Worm (Caenorhabditis elegans) whole organism, young adult: Measurements from ENCODE around the gene C45H4.21.

Experiments
- F57C9.4 ChIP-seq: sonication (generic microtip); optimal IDR thresholded peaks from 2 replicates; lab custom pipeline; 2017; ENCODE audit warnings: mild to moderate bottlenecking, missing genetic modification characterization, missing compliant biosample characterization
- Y53G8AR.9 ChIP-seq: fragments of 200-800 bp; sonication (Bioruptor generic); conservative IDR thresholded peaks from 2 replicates; pipeline ENCODE4 v1.3.6; 2022; ENCODE audit warnings: missing genetic modification reagents, missing genetic modification characterization, missing compliant biosample characterization
- Y56A3A.18 ChIP-seq: fragments of 200-800 bp; sonication (Bioruptor generic); IDR thresholded peaks from 2 replicates; pipeline ENCODE4 v1.3.6; 2022; ENCODE audit warnings: missing genetic modification reagents, missing genetic modification characterization, missing compliant biosample characterization
- atf-7 ChIP-seq: sonication (generic microtip); optimal IDR thresholded peaks from 2 replicates; lab custom pipeline; 2017; ENCODE audit warnings: mild to moderate bottlenecking, missing genetic modification characterization, missing compliant biosample characterization
- bed-1 ChIP-seq: fragments of 200-800 bp; sonication (Bioruptor generic); IDR thresholded peaks from 2 replicates; pipeline ENCODE4 v1.3.6; 2022; ENCODE audit warnings: missing genetic modification reagents, missing genetic modification characterization, missing compliant biosample characterization
- cebp-1 ChIP-seq, 2 experiments: fragments of 200-800 bp in 1 of 2; sonication (Bioruptor generic) in 1 of 2; sonication (generic microtip) in 1 of 2; IDR thresholded peaks in 1 of 2; optimal IDR thresholded peaks in 1 of 2; 2 replicates each; pipeline versions ENCODE4 v1.3.6 to Lab custom; 2017 to 2022; ENCODE audit warnings: missing compliant biosample characterization in 2 of 2, missing genetic modification characterization in 2 of 2, mild to moderate bottlenecking in 1 of 2, missing genetic modification reagents in 1 of 2, moderate library complexity in 1 of 2
- ceh-100 ChIP-seq: fragments of 200-800 bp; sonication (Bioruptor generic); IDR thresholded peaks from 2 replicates; pipeline ENCODE4 v1.3.6; 2022; ENCODE audit warnings: missing genetic modification reagents, missing genetic modification characterization, missing compliant biosample characterization
- ceh-40 ChIP-seq: fragments of 200-800 bp; sonication (Bioruptor generic); IDR thresholded peaks from 2 replicates; pipeline ENCODE4 v1.3.6; 2022; ENCODE audit warnings: missing genetic modification characterization, missing compliant biosample characterization
- ceh-58 ChIP-seq: fragments of 200-800 bp; sonication (Bioruptor generic); IDR thresholded peaks from 2 replicates; pipeline ENCODE4 v1.3.6; 2022; ENCODE audit warnings: missing genetic modification characterization, missing compliant biosample characterization
- ceh-91 ChIP-seq: fragments of 200-800 bp; sonication (Bioruptor generic); IDR thresholded peaks from 2 replicates; pipeline ENCODE4 v1.3.6; 2022; ENCODE audit warnings: missing genetic modification reagents, missing genetic modification characterization, missing compliant biosample characterization
- efl-1 ChIP-seq: fragments of 150-350 bp; optimal IDR thresholded peaks from 2 replicates; lab custom pipeline; 2014; ENCODE audit warnings: missing biosample characterization, missing genetic modification reagents, missing genetic modification characterization
- ets-4 ChIP-seq: fragments of 200-800 bp; sonication (Bioruptor generic); optimal IDR thresholded peaks from 2 replicates; lab custom pipeline; 2018; ENCODE audit warnings: mild to moderate bottlenecking, missing genetic modification characterization, missing compliant biosample characterization
- gei-17 ChIP-seq: fragments of 200-800 bp; sonication (Bioruptor generic); optimal IDR thresholded peaks from 2 replicates; lab custom pipeline; 2018; ENCODE audit warnings: mild to moderate bottlenecking, missing genetic modification characterization, missing compliant biosample characterization
- hlh-26 ChIP-seq: fragments of 200-800 bp; sonication (Bioruptor generic); conservative IDR thresholded peaks from 2 replicates; pipeline ENCODE4 v1.3.6; 2022; ENCODE audit warnings: missing genetic modification reagents, missing genetic modification characterization, missing compliant biosample characterization
- let-526 ChIP-seq: fragments of 200-800 bp; sonication (Bioruptor generic); IDR thresholded peaks from 2 replicates; pipeline ENCODE4 v1.3.6; 2022; ENCODE audit warnings: missing genetic modification reagents, missing genetic modification characterization, missing compliant biosample characterization
- let-607 ChIP-seq, 2 experiments: fragments of 200-800 bp in 1 of 2; sonication (Bioruptor generic) in 1 of 2; sonication (generic microtip) in 1 of 2; optimal IDR thresholded peaks; 2 replicates each; lab custom pipeline; 2016 to 2018; ENCODE audit warnings: mild to moderate bottlenecking in 2 of 2, missing compliant biosample characterization in 2 of 2, missing genetic modification characterization in 2 of 2, moderate library complexity in 2 of 2, missing genotype in 1 of 2
- lir-1 ChIP-seq: fragments of 200-800 bp; sonication (Bioruptor generic); conservative IDR thresholded peaks from 2 replicates; pipeline ENCODE4 v1.3.6; 2022; ENCODE audit warnings: missing genetic modification reagents, missing genetic modification characterization, missing compliant biosample characterization
- lsl-1 ChIP-seq: fragments of 200-800 bp; sonication (Bioruptor generic); optimal IDR thresholded peaks from 2 replicates; lab custom pipeline; 2018; ENCODE audit warnings: mild to moderate bottlenecking, missing genetic modification characterization, moderate library complexity, missing compliant biosample characterization
- madf-10 ChIP-seq: sonication (generic microtip); optimal IDR thresholded peaks from 2 replicates; lab custom pipeline; 2016; ENCODE audit warnings: mild to moderate bottlenecking, missing genetic modification characterization, missing compliant biosample characterization
- madf-8 ChIP-seq: fragments of 200-800 bp; sonication (Bioruptor generic); conservative IDR thresholded peaks from 2 replicates; pipeline ENCODE4 v1.3.6; 2022; ENCODE audit warnings: missing genetic modification reagents, missing genetic modification characterization, missing compliant biosample characterization
- mes-4 ChIP-seq: sonication (generic microtip); optimal IDR thresholded peaks from 2 replicates; lab custom pipeline; 2016; ENCODE audit warnings: missing genotype, missing genetic modification characterization, missing compliant biosample characterization
- nhr-80 ChIP-seq: sonication (generic microtip); optimal IDR thresholded peaks from 2 replicates; lab custom pipeline; 2016; ENCODE audit warnings: missing genetic modification characterization, missing compliant biosample characterization
- nhr-90 ChIP-seq: sonication (generic microtip); optimal IDR thresholded peaks from 2 replicates; lab custom pipeline; 2016; ENCODE audit warnings: missing genotype, mild to moderate bottlenecking, missing genetic modification characterization, missing compliant biosample characterization
- pha-4 ChIP-seq: fragments of 150-350 bp; sonication (generic microtip); optimal IDR thresholded peaks from 2 replicates; lab custom pipeline; 2014; ENCODE audit warnings: missing biosample characterization, missing genetic modification reagents, missing genetic modification characterization
- rec-8 ChIP-seq, 2 experiments: sonication (generic microtip); optimal IDR thresholded peaks; 2 replicates each; lab custom pipeline; 2016; ENCODE audit warnings: mild to moderate bottlenecking in 2 of 2, missing genetic modification characterization in 2 of 2, missing genetic modification reagents in 2 of 2, missing genotype in 2 of 2, missing biosample characterization in 1 of 2, missing compliant biosample characterization in 1 of 2, moderate library complexity in 1 of 2
- sea-2 ChIP-seq: fragments of 200-800 bp; sonication (Bioruptor generic); IDR thresholded peaks from 2 replicates; pipeline ENCODE4 v1.3.6; 2022; ENCODE audit warnings: missing genetic modification characterization, missing compliant biosample characterization
- snpc-1.3 ChIP-seq: sonication (generic microtip); optimal IDR thresholded peaks from 2 replicates; lab custom pipeline; 2017; ENCODE audit warnings: missing genetic modification characterization, mild to moderate bottlenecking, missing compliant biosample characterization, antibody characterized with exemption, moderate library complexity, missing genotype, missing genetic modification reagents; ENCODE audit not compliant: insufficient read depth
- snpc-3.4 ChIP-seq: sonication (generic microtip); optimal IDR thresholded peaks from 2 replicates; lab custom pipeline; 2017; ENCODE audit warnings: missing genetic modification characterization, mild to moderate bottlenecking, missing compliant biosample characterization, antibody characterized with exemption, moderate library complexity, missing genotype, missing genetic modification reagents
- sptf-2 ChIP-seq: fragments of 200-800 bp; sonication (Bioruptor generic); optimal IDR thresholded peaks from 2 replicates; lab custom pipeline; 2018; ENCODE audit warnings: mild to moderate bottlenecking, missing genetic modification characterization, missing compliant biosample characterization
- tbx-9 ChIP-seq: sonication (generic microtip); optimal IDR thresholded peaks from 2 replicates; lab custom pipeline; 2016; ENCODE audit warnings: borderline replicate concordance, missing genetic modification characterization, inconsistent platforms, missing compliant biosample characterization
- tlf-1 ChIP-seq: fragments of 200-800 bp; sonication (Bioruptor generic); optimal IDR thresholded peaks from 2 replicates; lab custom pipeline; 2018; ENCODE audit warnings: mild to moderate bottlenecking, missing genetic modification characterization, missing compliant biosample characterization
- unc-130 ChIP-seq: sonication (generic microtip); optimal IDR thresholded peaks from 2 replicates; lab custom pipeline; 2016; ENCODE audit warnings: missing genetic modification reagents, missing genetic modification characterization, missing compliant biosample characterization
- zim-3 ChIP-seq: sonication (generic microtip); optimal IDR thresholded peaks from 2 replicates; lab custom pipeline; 2017; ENCODE audit warnings: mild to moderate bottlenecking, missing genetic modification characterization, moderate library complexity, missing compliant biosample characterization
- ztf-18 ChIP-seq: sonication (generic microtip); optimal IDR thresholded peaks from 2 replicates; lab custom pipeline; 2016; ENCODE audit warnings: missing genotype, mild to moderate bottlenecking, missing genetic modification characterization, missing compliant biosample characterization
- ztf-22 ChIP-seq: fragments of 200-800 bp; sonication (Bioruptor generic); optimal IDR thresholded peaks from 2 replicates; lab custom pipeline; 2018; ENCODE audit warnings: mild to moderate bottlenecking, missing genetic modification characterization, moderate library complexity, missing compliant biosample characterization
- ztf-25 ChIP-seq: fragments of 200-800 bp; sonication (Bioruptor generic); IDR thresholded peaks from 2 replicates; pipeline ENCODE4 v1.3.6; 2022; ENCODE audit warnings: missing genetic modification reagents, missing genetic modification characterization, missing compliant biosample characterization
- ztf-26 ChIP-seq: sonication (generic microtip); optimal IDR thresholded peaks from 2 replicates; lab custom pipeline; 2017; ENCODE audit warnings: missing genetic modification characterization, missing compliant biosample characterization

Gene C45H4.21

DNA sequence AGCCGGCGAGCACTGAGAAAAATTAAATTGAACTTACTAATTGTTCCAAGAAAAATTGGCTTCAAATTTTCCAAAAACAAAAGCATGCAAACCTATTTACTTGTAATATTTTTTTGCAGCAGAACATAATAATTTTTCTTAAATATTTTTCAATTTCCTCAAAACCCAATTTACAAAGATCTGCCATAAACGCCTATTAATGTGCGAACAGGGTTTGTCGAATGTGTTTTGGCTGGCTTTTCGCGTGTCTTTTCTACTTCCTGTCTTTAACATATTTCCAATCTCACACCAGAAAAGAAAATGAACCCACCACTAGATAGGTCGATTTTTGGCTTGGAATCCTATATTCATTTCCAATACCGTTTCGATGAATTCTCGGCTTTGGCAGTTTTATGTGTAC lies 25.9 kb upstream of the C45H4.21 start, which contains the start of gene C45H4.18:
Gene C45H4.18 (plus strand): TSS at position 301 of the 400 bp plus-strand sequence.
- no peak for TF ChIP-seq hlh-26 (GFP tag; lab: Robert Waterston, UW)
- TF ChIP-seq unc-130 (GFP tag; lab: Kevin White, UChicago) = no peak
- no peak for TF ChIP-seq ceh-100
- no peak for TF ChIP-seq Y56A3A.18
- no peak for TF ChIP-seq ceh-58 (GFP tag; lab: Robert Waterston, UW)
- no peak for TF ChIP-seq ztf-18
- no peak for TF ChIP-seq ztf-26 (tag; lab: Kevin White, UChicago)
- TF ChIP-seq let-607 (tag; optimal IDR thresholded peaks at IDR 0.05; lab: Kevin White, UChicago) = no peak
- TF ChIP-seq sptf-2 = no peak
- no peak for TF ChIP-seq F57C9.4 (tag; lab: Kevin White, UChicago)
- no peak for TF ChIP-seq cebp-1 (GFP tag; IDR thresholded peaks at IDR 0.05; lab: Robert Waterston, UW)
- TF ChIP-seq cebp-1 (tag; optimal IDR thresholded peaks at IDR 0.05; lab: Kevin White, UChicago) = no peak
- TF ChIP-seq nhr-80 = no peak

DNA sequence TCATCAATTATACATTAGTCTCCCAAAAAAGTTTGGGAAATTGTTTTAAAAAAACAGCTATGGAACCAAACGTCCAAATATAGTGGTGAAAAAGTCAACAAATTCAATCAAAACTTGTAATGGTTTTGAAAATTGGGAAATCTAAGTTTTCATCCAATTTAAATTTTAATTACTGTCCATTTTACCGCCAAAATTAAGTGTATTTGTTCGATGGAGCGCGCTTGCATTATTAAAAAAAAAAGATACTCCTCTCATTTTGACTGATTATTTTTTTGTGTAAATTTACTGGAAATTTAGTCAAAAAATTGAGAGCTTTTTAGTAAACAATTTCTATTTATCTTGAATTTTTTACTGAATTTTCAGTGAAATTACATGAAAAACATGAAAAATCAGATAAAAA lies 25.1 kb upstream of the C45H4.21 start:
- no peak for TF ChIP-seq snpc-3.4
- TF ChIP-seq ets-4 = no peak
- no peak for TF ChIP-seq ceh-91 (GFP tag; lab: Robert Waterston, UW)
- TF ChIP-seq nhr-90 (tag; lab: Kevin White, UChicago) = no peak
- no peak for TF ChIP-seq Y53G8AR.9
- no peak for TF ChIP-seq zim-3 (tag; lab: Kevin White, UChicago)
- no peak for TF ChIP-seq let-526 (GFP tag; lab: Robert Waterston, UW)
- TF ChIP-seq madf-10 (tag; lab: Kevin White, UChicago) = no peak
- no peak for TF ChIP-seq pha-4 (tag; lab: Kevin White, UChicago)
- TF ChIP-seq ztf-25 (GFP tag; lab: Robert Waterston, UW) = no peak
- no peak for TF ChIP-seq rec-8 (tag; optimal IDR thresholded peaks at IDR 0.05; lab: Kevin White, UChicago)
- TF ChIP-seq hlh-26 (GFP tag; lab: Robert Waterston, UW) = no peak
- no peak for TF ChIP-seq ztf-22 (GFP tag; lab: Kevin White, UChicago)
- no peak for TF ChIP-seq mes-4 (tag; lab: Kevin White, UChicago)

DNA sequence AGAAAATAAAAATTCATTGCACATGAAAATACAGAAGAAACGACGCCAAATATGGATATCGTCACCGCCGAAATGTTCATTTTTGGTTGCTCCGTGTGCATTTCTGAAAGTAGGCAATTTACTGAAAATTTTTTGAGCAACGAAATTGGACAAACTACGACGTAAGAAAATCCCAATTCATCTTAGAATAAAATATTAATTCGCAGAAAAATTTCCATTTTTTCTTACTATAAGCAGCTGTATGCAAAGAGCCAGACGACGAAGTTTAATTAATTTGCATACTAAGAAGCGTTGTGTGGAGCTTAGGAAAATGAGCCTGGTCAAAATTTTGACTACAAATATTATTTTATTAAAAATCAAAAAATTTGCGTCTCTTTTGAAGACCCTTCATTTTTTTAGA lies 17.3 kb upstream of the C45H4.21 start, which contains the start of gene srbc-19:
Gene srbc-19 (minus strand): TSS at position 101 of the 400 bp plus-strand sequence.
- TF ChIP-seq mes-4 (tag; lab: Kevin White, UChicago) (no peak), rec-8 (tag; optimal IDR thresholded peaks at IDR 0.05; lab: Kevin White, UChicago) (no peak), gei-17 (GFP tag; lab: Kevin White, UChicago) (no peak), ztf-26 (tag; lab: Kevin White, UChicago) (no peak), lsl-1 (no peak), bed-1 (no peak), sea-2 (no peak), efl-1 (no peak), atf-7 (no peak), ztf-25 (GFP tag; lab: Robert Waterston, UW) (no peak), snpc-1.3 (tag; lab: Kevin White, UChicago) (no peak), lir-1 (GFP tag; lab: Robert Waterston, UW) (no peak), nhr-90 (tag; lab: Kevin White, UChicago) (no peak), tlf-1 (GFP tag; lab: Kevin White, UChicago) (no peak), ceh-40 (GFP tag; lab: Robert Waterston, UW) (no peak), Y56A3A.18 (no peak), ets-4 (no peak), F57C9.4 (tag; lab: Kevin White, UChicago) (no peak), madf-8 (no peak), tbx-9 (tag; lab: Kevin White, UChicago) (no peak)
